Worm (Caenorhabditis elegans) whole organism, L2 larva: ENCODE results near the gene srb-6.

Source experiments
- lin-39 ChIP-seq: fragments of 150-350 bp; optimal IDR thresholded peaks from 2 replicates; lab custom pipeline; 2014; ENCODE audit warnings: missing biosample characterization, missing genetic modification reagents, missing genetic modification characterization
- snpc-4 ChIP-seq: fragments of 150-350 bp; optimal IDR thresholded peaks from 2 replicates; lab custom pipeline; 2014; ENCODE audit warnings: missing biosample characterization, missing genetic modification characterization

DNA sequence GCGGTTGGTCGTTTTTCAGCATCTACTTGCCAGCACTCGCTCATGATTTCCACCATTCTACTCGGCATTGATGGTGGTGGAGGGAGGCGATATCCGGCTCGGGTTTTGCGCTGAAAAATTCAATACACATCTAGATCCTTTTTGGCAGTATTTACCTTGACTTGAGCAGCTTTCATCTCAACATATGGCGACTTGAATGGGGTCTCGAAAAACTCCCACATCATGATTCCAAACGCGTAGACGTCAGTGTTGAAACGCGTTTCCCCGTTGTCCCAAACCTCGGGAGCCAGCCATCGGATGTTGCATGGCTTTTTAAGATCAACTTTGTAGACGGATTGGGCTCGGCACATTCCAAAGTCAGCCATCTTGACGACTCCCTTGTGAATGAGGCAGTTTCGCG, 3.8 kb downstream of the srb-6 start:
- TF ChIP-seq lin-39 (tag; lab: Kevin White, UChicago): no peak
- no peak for TF ChIP-seq snpc-4 (tag; lab: Kevin White, UChicago)
